Fruit fly (Drosophila melanogaster) whole organism, embryonic: Measurements from ENCODE around the gene CG43121.

Source experiments
- CG11247 ChIP-seq: fragments of 200-800 bp; sonication (Bioruptor generic); IDR thresholded peaks from 2 replicates; pipeline ENCODE4 v1.3.6; 2022; ENCODE audit warnings: missing biosample characterization, missing genetic modification characterization
- CG12155 ChIP-seq: fragments of 200-800 bp; sonication (Bioruptor generic); optimal IDR thresholded peaks from 3 replicates; lab custom pipeline; 2016; ENCODE audit warnings: missing biosample characterization, missing genetic modification characterization
- CG13624 ChIP-seq: fragments of 200-800 bp; sonication (Bioruptor generic); optimal IDR thresholded peaks from 2 replicates; lab custom pipeline; 2016; ENCODE audit warnings: missing biosample characterization, missing genetic modification characterization
- CG14710 ChIP-seq: fragments of 200-800 bp; sonication (Bioruptor generic); optimal IDR thresholded peaks from 3 replicates; lab custom pipeline; 2019; ENCODE audit warnings: missing biosample characterization, mild to moderate bottlenecking, missing genetic modification characterization, moderate library complexity
- CG1647 ChIP-seq: fragments of 200-800 bp; sonication (Bioruptor generic); optimal IDR thresholded peaks from 3 replicates; lab custom pipeline; 2016; ENCODE audit warnings: missing biosample characterization, missing genetic modification characterization
- CG16779 ChIP-seq: fragments of 200-800 bp; sonication (Bioruptor generic); IDR thresholded peaks from 2 replicates; pipeline ENCODE4 v1.3.6; 2022; ENCODE audit warnings: missing biosample characterization, missing genetic modification characterization
- CG16863 ChIP-seq: fragments of 200-800 bp; sonication (Bioruptor generic); optimal IDR thresholded peaks from 3 replicates; lab custom pipeline; 2016; ENCODE audit warnings: missing biosample characterization, missing genetic modification characterization
- CG17385 ChIP-seq: fragments of 200-800 bp; sonication (Bioruptor generic); optimal IDR thresholded peaks from 3 replicates; lab custom pipeline; 2018; ENCODE audit warnings: missing biosample characterization, mild to moderate bottlenecking, missing genetic modification characterization
- CG17568 ChIP-seq: fragments of 200-800 bp; sonication (Bioruptor generic); optimal IDR thresholded peaks from 2 replicates; lab custom pipeline; 2018; ENCODE audit warnings: missing biosample characterization, mild to moderate bottlenecking, missing genetic modification characterization, moderate library complexity
- CG18599 ChIP-seq: fragments of 200-800 bp; sonication (Bioruptor generic); optimal IDR thresholded peaks from 3 replicates; lab custom pipeline; 2017; ENCODE audit warnings: missing biosample characterization, missing genetic modification characterization, mild to moderate bottlenecking, moderate library complexity, missing genetic modification reagents
- CG2712 ChIP-seq: fragments of 200-800 bp; optimal IDR thresholded peaks from 3 replicates; lab custom pipeline; 2019; ENCODE audit warnings: missing biosample characterization, mild to moderate bottlenecking, missing genetic modification characterization, moderate library complexity
- CG31441 ChIP-seq: fragments of 200-800 bp; sonication (Bioruptor generic); IDR thresholded peaks from 2 replicates; pipeline ENCODE4 v1.3.6; 2022; ENCODE audit warnings: missing biosample characterization, missing genetic modification characterization
- CG32772 ChIP-seq: fragments of 200-800 bp; sonication (Bioruptor generic); IDR thresholded peaks from 2 replicates; pipeline ENCODE4 v1.3.6; 2022; ENCODE audit warnings: missing biosample characterization, missing genetic modification characterization
- CG4424 ChIP-seq: fragments of 200-800 bp; sonication (Bioruptor generic); optimal IDR thresholded peaks from 3 replicates; lab custom pipeline; 2016; ENCODE audit warnings: missing biosample characterization, missing genetic modification characterization
- CG4820 ChIP-seq: fragments of 200-800 bp; sonication (Bioruptor generic); optimal IDR thresholded peaks from 3 replicates; lab custom pipeline; 2016; ENCODE audit warnings: missing biosample characterization, missing genetic modification characterization
- CG4854 ChIP-seq: fragments of 200-800 bp; sonication (Bioruptor generic); optimal IDR thresholded peaks from 2 replicates; lab custom pipeline; 2016; ENCODE audit warnings: missing biosample characterization, missing genetic modification characterization, inconsistent platforms
- CG6791 ChIP-seq: fragments of 200-800 bp; sonication (Bioruptor generic); IDR thresholded peaks from 3 replicates; pipeline ENCODE4 v1.3.6; 2022; ENCODE audit warnings: missing biosample characterization, missing genetic modification characterization; ENCODE audit not compliant: partially characterized antibody
- CG7271 ChIP-seq: fragments of 200-800 bp; sonication (Bioruptor generic); optimal IDR thresholded peaks from 2 replicates; lab custom pipeline; 2018; ENCODE audit warnings: missing biosample characterization, mild to moderate bottlenecking, missing genetic modification characterization, moderate library complexity
- CG7372 ChIP-seq: fragments of 200-800 bp; sonication (Bioruptor generic); IDR thresholded peaks from 2 replicates; pipeline ENCODE4 v1.3.6; 2022; ENCODE audit warnings: missing biosample characterization, missing genetic modification characterization
- CG9437 ChIP-seq: fragments of 200-800 bp; sonication (Bioruptor generic); optimal IDR thresholded peaks from 2 replicates; lab custom pipeline; 2018; ENCODE audit warnings: missing biosample characterization, mild to moderate bottlenecking, missing genetic modification characterization
- Fer1 ChIP-seq: fragments of 200-800 bp; sonication (Bioruptor generic); optimal IDR thresholded peaks from 2 replicates; lab custom pipeline; 2017; ENCODE audit warnings: missing biosample characterization, mild to moderate bottlenecking, missing genetic modification characterization
- Fer3 ChIP-seq: fragments of 200-800 bp; sonication (Bioruptor generic); optimal IDR thresholded peaks from 2 replicates; lab custom pipeline; 2018; ENCODE audit warnings: missing biosample characterization, mild to moderate bottlenecking, missing genetic modification characterization, moderate library complexity
- Hr3 ChIP-seq: fragments of 200-800 bp; sonication (Bioruptor generic); optimal IDR thresholded peaks from 3 replicates; lab custom pipeline; 2016; ENCODE audit warnings: missing biosample characterization, missing genetic modification characterization
- Hr39 ChIP-seq: fragments of >200 bp; optimal IDR thresholded peaks from 2 replicates; lab custom pipeline; 2017
- Jarid2 ChIP-seq: fragments of 200-800 bp; sonication (Bioruptor generic); optimal IDR thresholded peaks from 3 replicates; lab custom pipeline; 2017; ENCODE audit warnings: mild to moderate bottlenecking, missing biosample characterization, missing genetic modification reagents, missing genetic modification characterization
- Max ChIP-seq: fragments of 200-800 bp; sonication (Bioruptor generic); optimal IDR thresholded peaks from 2 replicates; lab custom pipeline; 2016; ENCODE audit warnings: missing biosample characterization, mild to moderate bottlenecking, missing genetic modification characterization
- ab ChIP-seq: fragments of 200-800 bp; sonication (Bioruptor generic); optimal IDR thresholded peaks from 2 replicates; lab custom pipeline; 2016; ENCODE audit warnings: missing biosample characterization, missing genetic modification characterization
- abd-A ChIP-seq: fragments of 200-800 bp; sonication (Bioruptor generic); optimal IDR thresholded peaks from 3 replicates; lab custom pipeline; 2019; ENCODE audit warnings: missing biosample characterization, mild to moderate bottlenecking, missing genetic modification characterization, moderate library complexity
- chinmo ChIP-seq: fragments of 200-800 bp; sonication (Bioruptor generic); IDR thresholded peaks from 4 replicates; pipeline ENCODE4 v1.3.6; 2022; ENCODE audit warnings: missing biosample characterization, missing genetic modification characterization; ENCODE audit not compliant: partially characterized antibody
- crol ChIP-seq: fragments of 200-800 bp; sonication (Bioruptor generic); IDR thresholded peaks from 2 replicates; pipeline ENCODE4 v1.3.6; 2022; ENCODE audit warnings: missing biosample characterization, missing genetic modification characterization
- emc ChIP-seq: fragments of 200-800 bp; sonication (Bioruptor generic); optimal IDR thresholded peaks from 2 replicates; lab custom pipeline; 2016; ENCODE audit warnings: missing biosample characterization, missing genetic modification characterization
- fu2 ChIP-seq: fragments of 200-800 bp; sonication (Bioruptor generic); optimal IDR thresholded peaks from 2 replicates; lab custom pipeline; 2016; ENCODE audit warnings: missing biosample characterization, missing genetic modification characterization
- grn ChIP-seq: fragments of 200-800 bp; sonication (Bioruptor generic); optimal IDR thresholded peaks from 3 replicates; lab custom pipeline; 2017; ENCODE audit warnings: missing biosample characterization, missing genetic modification characterization
- gro ChIP-seq: fragments of 200-800 bp; sonication (Bioruptor generic); optimal IDR thresholded peaks from 2 replicates; lab custom pipeline; 2016; ENCODE audit warnings: missing biosample characterization, missing genetic modification characterization
- gsb ChIP-seq: fragments of 200-800 bp; sonication (Bioruptor generic); IDR thresholded peaks from 2 replicates; pipeline ENCODE4 v1.3.6; 2022; ENCODE audit warnings: missing biosample characterization, missing genetic modification characterization
- gsb-n ChIP-seq: fragments of 200-800 bp; sonication (Bioruptor generic); optimal IDR thresholded peaks from 3 replicates; lab custom pipeline; 2018; ENCODE audit warnings: missing biosample characterization, mild to moderate bottlenecking, missing genetic modification characterization
- hbn ChIP-seq: fragments of 200-800 bp; sonication (Bioruptor generic); IDR thresholded peaks from 2 replicates; pipeline ENCODE4 v1.3.6; 2022; ENCODE audit warnings: missing biosample characterization, missing genetic modification characterization; ENCODE audit not compliant: partially characterized antibody
- inv ChIP-seq: fragments of 200-800 bp; sonication (Bioruptor generic); IDR thresholded peaks from 2 replicates; pipeline ENCODE4 v1.3.6; 2022; ENCODE audit warnings: missing biosample characterization, missing genetic modification characterization; ENCODE audit not compliant: partially characterized antibody
- jumu ChIP-seq: fragments of 200-800 bp; sonication (Bioruptor generic); optimal IDR thresholded peaks from 3 replicates; lab custom pipeline; 2016; ENCODE audit warnings: missing biosample characterization, missing genetic modification characterization
- lola ChIP-seq, 3 experiments: fragments of >200 bp in 2 of 3; fragments of 200-800 bp in 1 of 3; sonication (Bioruptor generic) in 1 of 3; optimal IDR thresholded peaks; 2 replicates each; lab custom pipeline; 2017 to 2019; ENCODE audit warnings: missing biosample characterization in 3 of 3, missing genetic modification characterization in 3 of 3, mild to moderate bottlenecking in 1 of 3, moderate library complexity in 1 of 3
- nerfin-1 ChIP-seq: fragments of 200-800 bp; sonication (Bioruptor generic); optimal IDR thresholded peaks from 3 replicates; lab custom pipeline; 2019; ENCODE audit warnings: missing biosample characterization, mild to moderate bottlenecking, missing genetic modification characterization, moderate library complexity
- peb ChIP-seq: fragments of 200-800 bp; sonication (Bioruptor generic); IDR thresholded peaks from 2 replicates; pipeline ENCODE4 v1.3.6; 2022; ENCODE audit warnings: missing biosample characterization, missing genetic modification characterization
- pita ChIP-seq: fragments of 200-800 bp; sonication (Bioruptor generic); optimal IDR thresholded peaks from 2 replicates; lab custom pipeline; 2017; ENCODE audit warnings: missing biosample characterization, mild to moderate bottlenecking, missing genetic modification characterization
- pum ChIP-seq: fragments of 200-800 bp; sonication (Bioruptor generic); optimal IDR thresholded peaks from 2 replicates; lab custom pipeline; 2016; ENCODE audit warnings: missing biosample characterization, missing genetic modification characterization
- rib ChIP-seq: fragments of 200-800 bp; sonication (Bioruptor generic); IDR thresholded peaks from 2 replicates; pipeline ENCODE4 v1.3.6; 2022; ENCODE audit warnings: missing biosample characterization, missing genetic modification characterization
- sens-2 ChIP-seq: fragments of 200-800 bp; sonication (Bioruptor generic); IDR thresholded peaks from 2 replicates; pipeline ENCODE4 v1.3.6; 2022; ENCODE audit warnings: missing biosample characterization, missing genetic modification characterization
- seq ChIP-seq: fragments of 200-800 bp; sonication (Bioruptor generic); IDR thresholded peaks from 2 replicates; pipeline ENCODE4 v1.3.6; 2022; ENCODE audit warnings: missing biosample characterization, missing genetic modification characterization
- sna ChIP-seq: fragments of 200-800 bp; sonication (Bioruptor generic); IDR thresholded peaks from 2 replicates; pipeline ENCODE4 v1.3.6; 2022; ENCODE audit warnings: missing biosample characterization, missing genetic modification characterization; ENCODE audit not compliant: partially characterized antibody
- twi ChIP-seq: fragments of 200-800 bp; optimal IDR thresholded peaks from 2 replicates; lab custom pipeline; 2019; ENCODE audit warnings: missing biosample characterization, mild to moderate bottlenecking, missing genetic modification characterization, moderate library complexity
- wdn ChIP-seq: fragments of 200-800 bp; sonication (Bioruptor generic); IDR thresholded peaks from 2 replicates; pipeline ENCODE4 v1.3.6; 2022; ENCODE audit warnings: missing biosample characterization, missing genetic modification characterization
- wek ChIP-seq: fragments of 200-800 bp; sonication (Bioruptor generic); optimal IDR thresholded peaks from 3 replicates; lab custom pipeline; 2018; ENCODE audit warnings: missing biosample characterization, mild to moderate bottlenecking, missing genetic modification characterization, moderate library complexity
- zfh1 ChIP-seq: fragments of 200-800 bp; sonication (Bioruptor generic); IDR thresholded peaks from 3 replicates; pipeline ENCODE4 v1.3.6; 2022; ENCODE audit warnings: missing biosample characterization, missing genetic modification characterization

Gene CG43121

DNA sequence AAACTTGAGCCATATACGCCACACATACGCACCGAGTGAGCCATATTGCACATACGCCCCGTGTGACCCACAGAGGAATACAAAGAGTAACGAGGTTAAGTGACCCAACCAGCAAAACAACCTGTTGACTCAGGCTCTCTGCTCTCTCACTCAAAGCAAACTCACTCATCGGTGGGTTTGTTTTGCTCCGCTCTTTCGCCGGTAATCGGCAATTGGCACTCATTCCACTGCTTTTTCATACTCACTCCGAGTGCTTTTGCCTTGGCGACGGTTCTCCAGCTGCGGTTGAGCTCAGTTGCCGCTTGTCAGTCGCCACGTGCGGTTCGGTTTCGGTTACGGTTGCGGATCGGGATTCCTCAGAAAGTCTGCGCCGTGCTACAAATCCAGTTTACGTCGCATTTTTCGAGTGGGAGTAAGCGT is 34.2 kb upstream of the CG43121 start (continued):
- no peak for TF ChIP-seq wdn (GFP tag; lab: Robert Waterston, UW)
- TF ChIP-seq Fer1 (GFP tag; lab: Kevin White, UChicago) = no peak
- TF ChIP-seq seq = no peak
- TF ChIP-seq gsb-n (tag; lab: Kevin White, UChicago) = no peak
- no peak for TF ChIP-seq gsb (GFP tag; lab: Robert Waterston, UW)
- no peak for TF ChIP-seq CG4854
- TF ChIP-seq grn (GFP tag; lab: Kevin White, UChicago) = no peak
- peak; percentile 58; the same call in 1 of the 2 replicates for TF ChIP-seq CG16779 (GFP tag; lab: Robert Waterston, UW)
- TF ChIP-seq CG31441 = no peak
- TF ChIP-seq CG4820 (GFP tag; lab: Kevin White, UChicago) = no peak
- no peak for TF ChIP-seq zfh1
- no peak for TF ChIP-seq crol (GFP tag; lab: Robert Waterston, UW)
- TF ChIP-seq CG17385 (GFP tag; lab: Kevin White, UChicago) = peak; percentile 23
- TF ChIP-seq CG18599 (GFP tag; lab: Kevin White, UChicago) = peak; percentile 36
- TF ChIP-seq CG7271 (tag; lab: Kevin White, UChicago) = no peak
- TF ChIP-seq Hr39 = no peak
- TF ChIP-seq CG32772 (GFP tag; lab: Robert Waterston, UW) = no peak
- no peak for TF ChIP-seq twi (tag; lab: Kevin White, UChicago)
- no peak for TF ChIP-seq abd-A
- TF ChIP-seq CG1647 (GFP tag; lab: Kevin White, UChicago) = no peak
- TF ChIP-seq sens-2 (GFP tag; lab: Robert Waterston, UW) = no peak
- TF ChIP-seq sna (GFP tag; lab: Robert Waterston, UW) = peak; percentile 48
- TF ChIP-seq gro (GFP tag; lab: Kevin White, UChicago) = peak; percentile 77
- no peak for TF ChIP-seq nerfin-1 (tag; lab: Kevin White, UChicago)
- 0 out of 3 replicates have a peak, but pooled peaks have one; percentile 42 for TF ChIP-seq CG6791 (GFP tag; lab: Robert Waterston, UW)
- TF ChIP-seq Hr3 (GFP tag; lab: Kevin White, UChicago) = no peak
- TF ChIP-seq lola (GFP tag; optimal IDR thresholded peaks at IDR 0.05; lab: Kevin White, UChicago) = no peak
- TF ChIP-seq CG2712 (tag; lab: Kevin White, UChicago) = no peak
- TF ChIP-seq pita (GFP tag; lab: Kevin White, UChicago) = no peak
- no peak for TF ChIP-seq wek
- no peak for TF ChIP-seq peb (GFP tag; lab: Robert Waterston, UW)
- peak; percentile 42 for TF ChIP-seq CG13624 (GFP tag; lab: Kevin White, UChicago)
- TF ChIP-seq Jarid2 (GFP tag; lab: Kevin White, UChicago) = peak; percentile 95
- peak; percentile 33; the same call in 1 of the 2 replicates for TF ChIP-seq inv (GFP tag; lab: Robert Waterston, UW)
- no peak for TF ChIP-seq CG16863 (GFP tag; lab: Kevin White, UChicago)
- TF ChIP-seq CG14710 (tag; lab: Kevin White, UChicago) = no peak
- TF ChIP-seq CG17568 = no peak
- TF ChIP-seq hbn (GFP tag; lab: Robert Waterston, UW) = no peak
- peak; percentile 98 for TF ChIP-seq chinmo (GFP tag; lab: Robert Waterston, UW)
- TF ChIP-seq fu2 (GFP tag; lab: Kevin White, UChicago) = no peak
- peak; percentile 34; the same call in 1 of the 2 replicates for TF ChIP-seq rib
- TF ChIP-seq Max = no peak
- TF ChIP-seq ab (GFP tag; lab: Kevin White, UChicago) = no peak
- peak; percentile 81 for TF ChIP-seq CG7372 (GFP tag; lab: Robert Waterston, UW)
- no peak for TF ChIP-seq CG11247 (GFP tag; lab: Robert Waterston, UW)
- TF ChIP-seq CG9437 (GFP tag; lab: Kevin White, UChicago) = peak; percentile 42
- TF ChIP-seq Fer3 = peak; percentile 32
- no peak for TF ChIP-seq emc
- TF ChIP-seq pum (GFP tag; lab: Kevin White, UChicago) = no peak
- TF ChIP-seq jumu (GFP tag; lab: Kevin White, UChicago) = no peak
- TF ChIP-seq CG12155 (GFP tag; lab: Kevin White, UChicago) = no peak
- TF ChIP-seq CG4424 (GFP tag; lab: Kevin White, UChicago) = no peak
